Worm (Caenorhabditis elegans) whole organism, L2 larva: ENCODE data around the gene cest-24.

ENCODE experiments used
- elt-3 ChIP-seq: sonication (generic microtip); optimal IDR thresholded peaks from 2 replicates; lab custom pipeline; 2017; ENCODE audit warnings: missing biosample characterization, missing genetic modification characterization
- lin-11 ChIP-seq: fragments of 150-350 bp; sonication (generic microtip); optimal IDR thresholded peaks from 2 replicates; lab custom pipeline; 2014; ENCODE audit warnings: missing biosample characterization, missing genetic modification characterization, inconsistent platforms, mixed read lengths
- lsy-2 ChIP-seq, 2 experiments: fragments of 150-350 bp in 1 of 2; sonication (generic microtip) in 1 of 2; optimal IDR thresholded peaks; 2 replicates each; lab custom pipeline; 2014 to 2017; ENCODE audit warnings: missing biosample characterization in 2 of 2, missing genetic modification characterization in 2 of 2
- nhr-11 ChIP-seq: fragments of 150-350 bp; optimal IDR thresholded peaks from 2 replicates; lab custom pipeline; 2014; ENCODE audit warnings: missing biosample characterization, missing genetic modification characterization
- nhr-6 ChIP-seq: fragments of 150-350 bp; optimal IDR thresholded peaks from 2 replicates; lab custom pipeline; 2014; ENCODE audit warnings: missing biosample characterization, missing genetic modification characterization
- nhr-77 ChIP-seq: fragments of 150-350 bp; optimal IDR thresholded peaks from 2 replicates; lab custom pipeline; 2014; ENCODE audit warnings: missing biosample characterization, missing genetic modification characterization
- snpc-4 ChIP-seq: fragments of 150-350 bp; optimal IDR thresholded peaks from 2 replicates; lab custom pipeline; 2014; ENCODE audit warnings: missing biosample characterization, missing genetic modification characterization
- unc-39 ChIP-seq: fragments of 150-350 bp; optimal IDR thresholded peaks from 2 replicates; lab custom pipeline; 2014; ENCODE audit warnings: missing biosample characterization, missing genetic modification characterization
- unc-55 ChIP-seq: fragments of 150-350 bp; sonication (generic microtip); optimal IDR thresholded peaks from 3 replicates; lab custom pipeline; 2014; ENCODE audit warnings: missing biosample characterization, missing genetic modification reagents, missing genetic modification characterization
- unc-62 ChIP-seq: fragments of 150-350 bp; optimal IDR thresholded peaks from 2 replicates; lab custom pipeline; 2014; ENCODE audit warnings: missing biosample characterization, missing genetic modification reagents, missing genetic modification characterization
- ztf-11 ChIP-seq: sonication (generic microtip); optimal IDR thresholded peaks from 2 replicates; lab custom pipeline; 2017; ENCODE audit warnings: missing biosample characterization, missing genetic modification characterization

ce11 chrV:6368494-6368893 lies 51.8 kb downstream of the cest-24 start:
- TF ChIP-seq ztf-11 (tag; lab: Kevin White, UChicago): no peak
- no peak for TF ChIP-seq nhr-11 (tag; lab: Kevin White, UChicago)
- TF ChIP-seq unc-39 (tag; lab: Kevin White, UChicago): no peak
- no peak for TF ChIP-seq lsy-2 (tag; optimal IDR thresholded peaks at IDR 0.05; lab: Kevin White, UChicago)
- no peak for TF ChIP-seq elt-3
- no peak for TF ChIP-seq nhr-77 (tag; lab: Kevin White, UChicago)
- no peak for TF ChIP-seq unc-62 (GFP tag; lab: Kevin White, UChicago)
- TF ChIP-seq unc-55 (GFP tag; lab: Kevin White, UChicago): no peak
- TF ChIP-seq snpc-4 (tag; lab: Kevin White, UChicago): no peak
- no peak for TF ChIP-seq nhr-6 (tag; lab: Kevin White, UChicago)
- no peak for TF ChIP-seq lin-11 (tag; lab: Kevin White, UChicago)
